Worm (Caenorhabditis elegans): ENCODE data around the gene hip-1.

Gene hip-1

DNA sequence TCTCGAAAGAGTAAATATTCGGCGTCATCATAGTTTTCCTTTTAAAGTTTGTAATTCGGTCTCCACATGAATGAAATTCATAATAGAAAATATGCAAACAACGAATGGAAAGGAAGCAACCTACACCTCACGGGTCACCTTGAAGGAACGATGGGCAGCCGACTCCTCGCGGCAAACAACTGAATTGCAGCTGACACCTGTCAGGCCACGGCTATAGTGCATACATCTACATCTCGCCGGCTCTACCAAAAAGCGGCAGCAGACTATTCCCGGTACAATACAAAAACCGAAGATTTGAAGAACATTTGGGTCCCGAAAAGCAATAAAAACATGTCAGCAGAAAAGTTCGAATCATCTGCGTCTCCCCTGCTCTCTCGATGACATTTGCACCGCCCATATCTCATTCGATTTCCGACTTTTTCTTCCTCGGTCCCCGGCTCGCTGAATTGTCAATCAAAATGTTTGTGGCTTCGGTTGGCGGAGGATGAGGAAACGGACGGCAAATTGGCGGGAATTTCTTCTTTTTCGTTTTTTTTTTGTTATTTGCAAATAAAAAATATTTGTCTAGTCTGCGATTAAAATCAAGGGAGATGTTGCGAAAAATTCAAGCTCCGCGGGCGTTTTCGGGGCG is 13.6 kb upstream of the hip-1 start (continued):
- no peak for TF ChIP-seq hpl-2 (GFP tag; optimal IDR thresholded peaks at IDR 0.05)
- TF ChIP-seq nhr-85 (tag) = no peak
- TF ChIP-seq pqm-1 (tag; optimal IDR thresholded peaks at IDR 0.05) = no peak
- no peak for TF ChIP-seq fos-1 (tag; optimal IDR thresholded peaks at IDR 0.05)
- no peak for TF ChIP-seq zag-1 (tag; optimal IDR thresholded peaks at IDR 0.05)
- peak; percentile 5 for TF ChIP-seq lin-13 (GFP tag; optimal IDR thresholded peaks at IDR 0.05)
- TF ChIP-seq ets-5 (GFP tag; IDR thresholded peaks at IDR 0.05) = no peak
- TF ChIP-seq dpl-1 (GFP tag; optimal IDR thresholded peaks at IDR 0.05) = peak in 1 of 3 experiments; percentile 14
- no peak for TF ChIP-seq sox-4 (tag; optimal IDR thresholded peaks at IDR 0.05)
- TF ChIP-seq swsn-7 (tag; optimal IDR thresholded peaks at IDR 0.05) = peak; percentile 13
- no peak for TF ChIP-seq nhr-12 (tag; optimal IDR thresholded peaks at IDR 0.05)
- TF ChIP-seq vab-15 (tag; optimal IDR thresholded peaks at IDR 0.05) = no peak
- no peak for TF ChIP-seq sup-37 (GFP tag; optimal IDR thresholded peaks at IDR 0.05)
- TF ChIP-seq grh-1 (GFP tag; IDR thresholded peaks at IDR 0.05) = no peak
- no peak for TF ChIP-seq elt-3 (tag; optimal IDR thresholded peaks at IDR 0.05)
- TF ChIP-seq xbp-1 (tag; optimal IDR thresholded peaks at IDR 0.05) = no peak
- TF ChIP-seq rnt-1 (tag; optimal IDR thresholded peaks at IDR 0.05) = peak; percentile 23
- TF ChIP-seq efl-3 (GFP tag; optimal IDR thresholded peaks at IDR 0.05) = no peak
- TF ChIP-seq lin-35 (GFP tag; optimal IDR thresholded peaks at IDR 0.05) = no peak
- TF ChIP-seq unc-30 (tag; optimal IDR thresholded peaks at IDR 0.05) = no peak
- peak in 2 of 3 experiments; percentile 27 to 54 for TF ChIP-seq ceh-82 (tag; optimal IDR thresholded peaks at IDR 0.05)
- TF ChIP-seq ztf-11 (tag; optimal IDR thresholded peaks at IDR 0.05) = no peak
- no peak for TF ChIP-seq lin-15B (tag; optimal IDR thresholded peaks at IDR 0.05)
- TF ChIP-seq F16B12.6 (tag; optimal IDR thresholded peaks at IDR 0.05) = no peak
- no peak for TF ChIP-seq egl-27 (tag; optimal IDR thresholded peaks at IDR 0.05)
- TF ChIP-seq fkh-8 (tag; optimal IDR thresholded peaks at IDR 0.05) = no peak
- TF ChIP-seq aha-1 (tag; optimal IDR thresholded peaks at IDR 0.05) = no peak
- no peak for TF ChIP-seq unc-86 (tag; optimal IDR thresholded peaks at IDR 0.05)
- TF ChIP-seq alr-1 (tag; optimal IDR thresholded peaks at IDR 0.05; ENCODE audit: borderline replicate concordance) = no peak
- TF ChIP-seq nhr-20 (tag; optimal IDR thresholded peaks at IDR 0.05) = no peak
- no peak for TF ChIP-seq nhr-47 (tag; optimal IDR thresholded peaks at IDR 0.05)

DNA sequence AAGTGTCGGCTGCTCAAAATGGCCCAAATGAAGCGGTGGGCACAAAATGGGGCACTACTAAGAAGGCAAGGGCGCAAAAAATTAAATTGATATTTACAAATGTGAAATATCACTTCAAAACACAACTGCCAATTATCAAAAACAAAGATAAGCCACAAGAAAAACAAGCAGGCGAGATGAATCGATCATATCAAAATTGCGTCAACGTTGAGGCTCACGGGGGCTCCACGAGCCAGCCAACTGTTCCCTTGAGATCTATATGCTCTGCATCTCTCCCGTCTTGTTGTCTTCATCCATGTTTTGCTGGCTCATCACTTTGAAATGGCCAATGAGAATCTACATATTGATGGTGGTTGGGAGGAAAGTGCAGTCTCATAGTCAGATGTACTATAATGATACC is 12.9 kb upstream of the hip-1 start:
- no peak for TF ChIP-seq nhr-237 (tag; optimal IDR thresholded peaks at IDR 0.05)
- TF ChIP-seq unc-130 (tag; optimal IDR thresholded peaks at IDR 0.05) = peak; percentile 36
- TF ChIP-seq unc-30 (tag; optimal IDR thresholded peaks at IDR 0.05) = no peak
- TF ChIP-seq elt-3 (tag; optimal IDR thresholded peaks at IDR 0.05) = no peak
- TF ChIP-seq elt-2 (tag; optimal IDR thresholded peaks at IDR 0.05) = no peak
- no peak for TF ChIP-seq zag-1 (tag; optimal IDR thresholded peaks at IDR 0.05)
- no peak for TF ChIP-seq aha-1 (tag; optimal IDR thresholded peaks at IDR 0.05)
- no peak for TF ChIP-seq fkh-8 (tag; optimal IDR thresholded peaks at IDR 0.05)
- TF ChIP-seq C34B4.2 (tag; optimal IDR thresholded peaks at IDR 0.05) = no peak
- TF ChIP-seq egl-27 (tag; optimal IDR thresholded peaks at IDR 0.05) = no peak
- TF ChIP-seq nhr-85 (tag) = no peak
- no peak for TF ChIP-seq xbp-1 (tag; optimal IDR thresholded peaks at IDR 0.05)
- TF ChIP-seq mef-2 (tag; optimal IDR thresholded peaks at IDR 0.05) = no peak
- no peak for TF ChIP-seq Y116A8C.19 (tag; optimal IDR thresholded peaks at IDR 0.05; ENCODE audit: borderline replicate concordance)
- no peak for TF ChIP-seq lin-35 (GFP tag; optimal IDR thresholded peaks at IDR 0.05)
- no peak for TF ChIP-seq lin-15B (tag; optimal IDR thresholded peaks at IDR 0.05)
- TF ChIP-seq rnt-1 (tag; optimal IDR thresholded peaks at IDR 0.05) = peak; percentile 34
- TF ChIP-seq ceh-90 (tag; optimal IDR thresholded peaks at IDR 0.05) = no peak
- no peak for TF ChIP-seq ceh-82 (tag; optimal IDR thresholded peaks at IDR 0.05)
- TF ChIP-seq fkh-10 (GFP tag; optimal IDR thresholded peaks at IDR 0.05) = no peak
- no peak for TF ChIP-seq efl-3 (GFP tag; optimal IDR thresholded peaks at IDR 0.05)
- TF ChIP-seq F16B12.6 (tag; optimal IDR thresholded peaks at IDR 0.05) = no peak
- no peak for TF ChIP-seq sup-37 (GFP tag; optimal IDR thresholded peaks at IDR 0.05)
- no peak for TF ChIP-seq ama-1 (optimal IDR thresholded peaks at IDR 0.05)
- TF ChIP-seq hpl-2 (GFP tag; optimal IDR thresholded peaks at IDR 0.05) = no peak
- no peak for TF ChIP-seq hlh-4 (tag; optimal IDR thresholded peaks at IDR 0.05)
- peak; percentile 27 for TF ChIP-seq lin-14 (GFP tag; optimal IDR thresholded peaks at IDR 0.05)
- TF ChIP-seq lin-39 (tag; optimal IDR thresholded peaks at IDR 0.05) = no peak
- peak; percentile 30 for TF ChIP-seq nhr-71 (tag; optimal IDR thresholded peaks at IDR 0.05)
- TF ChIP-seq blmp-1 (tag; optimal IDR thresholded peaks at IDR 0.05) = no peak
- TF ChIP-seq mdl-1 (tag; optimal IDR thresholded peaks at IDR 0.05) = peak in 1 of 2 experiments; percentile 16
- no peak for TF ChIP-seq irx-1 (tag; optimal IDR thresholded peaks at IDR 0.05)
- no peak for TF ChIP-seq fkh-4 (tag; optimal IDR thresholded peaks at IDR 0.05; ENCODE audit: borderline replicate concordance)
- TF ChIP-seq alr-1 (tag; optimal IDR thresholded peaks at IDR 0.05; ENCODE audit: borderline replicate concordance) = no peak

All from whole organism, L1 larva.